Fruit fly (Drosophila melanogaster) whole organism, embryonic: ENCODE results near the gene Spt6.

Experiments used
- Ada2b ChIP-seq: fragments of 200-800 bp; sonication (Bioruptor generic); IDR thresholded peaks from 2 replicates; pipeline ENCODE4 v1.3.6; 2022; ENCODE audit warnings: missing biosample characterization, missing genetic modification characterization
- Adf1 ChIP-seq: fragments of 200-800 bp; sonication (Bioruptor generic); IDR thresholded peaks from 2 replicates; pipeline ENCODE4 v1.3.6; 2022; ENCODE audit warnings: missing biosample characterization, missing genetic modification characterization
- Atf6 ChIP-seq: fragments of 200-800 bp; sonication (Bioruptor generic); IDR thresholded peaks from 2 replicates; pipeline ENCODE4 v1.3.6; 2022; ENCODE audit warnings: missing biosample characterization, missing genetic modification characterization
- CG13624 ChIP-seq: fragments of 200-800 bp; sonication (Bioruptor generic); optimal IDR thresholded peaks from 2 replicates; lab custom pipeline; 2016; ENCODE audit warnings: missing biosample characterization, missing genetic modification characterization
- CG14965 ChIP-seq: fragments of 200-800 bp; sonication (Bioruptor generic); optimal IDR thresholded peaks from 2 replicates; lab custom pipeline; 2016; ENCODE audit warnings: missing biosample characterization, missing genetic modification characterization, borderline replicate concordance
- CG16779 ChIP-seq: fragments of 200-800 bp; sonication (Bioruptor generic); IDR thresholded peaks from 2 replicates; pipeline ENCODE4 v1.3.6; 2022; ENCODE audit warnings: missing biosample characterization, missing genetic modification characterization
- CG1832 ChIP-seq: fragments of 200-800 bp; sonication (Bioruptor generic); optimal IDR thresholded peaks from 2 replicates; lab custom pipeline; 2017; ENCODE audit warnings: missing biosample characterization, mild to moderate bottlenecking, missing genetic modification characterization, inconsistent platforms
- CG18619 ChIP-seq: fragments of 200-800 bp; sonication (Bioruptor generic); optimal IDR thresholded peaks from 3 replicates; lab custom pipeline; 2017; ENCODE audit warnings: missing biosample characterization, mild to moderate bottlenecking, missing genetic modification characterization
- CG2116 ChIP-seq: fragments of 200-800 bp; sonication (Bioruptor generic); optimal IDR thresholded peaks from 3 replicates; lab custom pipeline; 2018; ENCODE audit warnings: missing biosample characterization, mild to moderate bottlenecking, missing genetic modification characterization
- CG32532 ChIP-seq: fragments of 200-800 bp; sonication (Bioruptor generic); IDR thresholded peaks from 2 replicates; pipeline ENCODE4 v1.3.6; 2022; ENCODE audit warnings: missing biosample characterization, missing genetic modification characterization
- CG32772 ChIP-seq: fragments of 200-800 bp; sonication (Bioruptor generic); IDR thresholded peaks from 2 replicates; pipeline ENCODE4 v1.3.6; 2022; ENCODE audit warnings: missing biosample characterization, missing genetic modification characterization
- CG4617 ChIP-seq: fragments of 200-800 bp; sonication (Bioruptor generic); optimal IDR thresholded peaks from 3 replicates; lab custom pipeline; 2016; ENCODE audit warnings: missing biosample characterization, missing genetic modification characterization, borderline replicate concordance
- CG5953 ChIP-seq: fragments of 200-800 bp; sonication (Bioruptor generic); IDR thresholded peaks from 2 replicates; pipeline ENCODE4 v1.3.6; 2022; ENCODE audit warnings: missing biosample characterization, missing genetic modification characterization
- CG7357 ChIP-seq: fragments of 200-800 bp; sonication (Bioruptor generic); IDR thresholded peaks from 3 replicates; pipeline ENCODE4 v1.3.6; 2022; ENCODE audit warnings: missing biosample characterization, missing genetic modification characterization
- CG7372 ChIP-seq: fragments of 200-800 bp; sonication (Bioruptor generic); IDR thresholded peaks from 2 replicates; pipeline ENCODE4 v1.3.6; 2022; ENCODE audit warnings: missing biosample characterization, missing genetic modification characterization
- CG9609 ChIP-seq: fragments of 200-800 bp; sonication (Bioruptor generic); optimal IDR thresholded peaks from 3 replicates; lab custom pipeline; 2016; ENCODE audit warnings: missing biosample characterization, missing genetic modification characterization
- Chrac-16 ChIP-seq: fragments of 200-800 bp; sonication (Bioruptor generic); optimal IDR thresholded peaks from 3 replicates; lab custom pipeline; 2016; ENCODE audit warnings: missing biosample characterization, missing genetic modification characterization
- D19A ChIP-seq: fragments of 200-800 bp; optimal IDR thresholded peaks from 3 replicates; lab custom pipeline; 2019; ENCODE audit warnings: missing biosample characterization, mild to moderate bottlenecking, missing genetic modification characterization, moderate library complexity
- Deaf1 ChIP-seq: fragments of 200-800 bp; optimal IDR thresholded peaks from 3 replicates; lab custom pipeline; 2019; ENCODE audit warnings: missing biosample characterization, mild to moderate bottlenecking, missing genetic modification characterization, moderate library complexity
- Dll ChIP-seq: fragments of 200-800 bp; sonication (Bioruptor generic); IDR thresholded peaks from 4 replicates; pipeline ENCODE4 v1.3.6; 2022; ENCODE audit warnings: missing biosample characterization, missing genetic modification characterization; ENCODE audit not compliant: partially characterized antibody
- Eip74EF ChIP-seq, 2 experiments: fragments of 200-800 bp in 1 of 2; fragments of >200 bp in 1 of 2; sonication (Bioruptor generic) in 1 of 2; optimal IDR thresholded peaks; 2 replicates each; lab custom pipeline; 2017 to 2019; ENCODE audit warnings: missing biosample characterization in 2 of 2, missing genetic modification characterization in 2 of 2, mild to moderate bottlenecking in 1 of 2, moderate library complexity in 1 of 2
- GATAe ChIP-seq: fragments of 200-800 bp; sonication (Bioruptor generic); conservative IDR thresholded peaks from 2 replicates; pipeline ENCODE4 v1.3.6; 2022; ENCODE audit warnings: missing biosample characterization, missing genetic modification characterization
- H2.0 ChIP-seq: fragments of 200-800 bp; sonication (Bioruptor generic); IDR thresholded peaks from 2 replicates; pipeline ENCODE4 v1.3.6; 2022; ENCODE audit warnings: missing biosample characterization, missing genetic modification characterization
- HLHmδ ChIP-seq: fragments of 200-800 bp; sonication (Bioruptor generic); optimal IDR thresholded peaks from 2 replicates; lab custom pipeline; 2018; ENCODE audit warnings: missing biosample characterization, mild to moderate bottlenecking, missing genetic modification characterization, moderate library complexity
- Hey ChIP-seq: fragments of 200-800 bp; sonication (Bioruptor generic); optimal IDR thresholded peaks from 3 replicates; lab custom pipeline; 2018; ENCODE audit warnings: missing biosample characterization, mild to moderate bottlenecking, missing genetic modification characterization
- Hsf ChIP-seq: fragments of 200-800 bp; sonication (Bioruptor generic); optimal IDR thresholded peaks from 3 replicates; lab custom pipeline; 2016; ENCODE audit warnings: missing biosample characterization, missing genetic modification characterization
- PHDP ChIP-seq: fragments of 200-800 bp; sonication (Bioruptor generic); optimal IDR thresholded peaks from 3 replicates; lab custom pipeline; 2018; ENCODE audit warnings: missing biosample characterization, mild to moderate bottlenecking, missing genetic modification characterization, moderate library complexity
- Ptx1 ChIP-seq: fragments of 200-800 bp; sonication (Bioruptor generic); IDR thresholded peaks from 2 replicates; pipeline ENCODE4 v1.3.6; 2022; ENCODE audit warnings: missing biosample characterization, missing genetic modification characterization
- Scr ChIP-seq: fragments of 200-800 bp; sonication (Bioruptor generic); IDR thresholded peaks from 2 replicates; pipeline ENCODE4 v1.3.6; 2022; ENCODE audit warnings: missing biosample characterization, missing genetic modification characterization; ENCODE audit not compliant: partially characterized antibody
- Sin3A ChIP-seq: fragments of >200 bp; optimal IDR thresholded peaks from 2 replicates; lab custom pipeline; 2018
- Tbp ChIP-seq: fragments of >200 bp; optimal IDR thresholded peaks from 2 replicates; lab custom pipeline; 2018; ENCODE audit warnings: missing biosample characterization, missing genetic modification characterization
- amos ChIP-seq: fragments of 200-800 bp; sonication (Bioruptor generic); IDR thresholded peaks from 2 replicates; pipeline ENCODE4 v1.3.6; 2022; ENCODE audit warnings: missing biosample characterization, missing genetic modification characterization; ENCODE audit not compliant: partially characterized antibody
- bcd ChIP-seq: fragments of 200-800 bp; sonication (Bioruptor generic); optimal IDR thresholded peaks from 2 replicates; lab custom pipeline; 2017; ENCODE audit warnings: missing biosample characterization, mild to moderate bottlenecking, missing genetic modification characterization
- chinmo ChIP-seq: fragments of 200-800 bp; sonication (Bioruptor generic); IDR thresholded peaks from 4 replicates; pipeline ENCODE4 v1.3.6; 2022; ENCODE audit warnings: missing biosample characterization, missing genetic modification characterization; ENCODE audit not compliant: partially characterized antibody
- ci ChIP-seq: fragments of 200-800 bp; sonication (Bioruptor generic); IDR thresholded peaks from 3 replicates; pipeline ENCODE4 v1.3.6; 2022; ENCODE audit warnings: missing biosample characterization, missing genetic modification characterization
- dan ChIP-seq: fragments of 200-800 bp; sonication (Bioruptor generic); IDR thresholded peaks from 2 replicates; pipeline ENCODE4 v1.3.6; 2022; ENCODE audit warnings: missing biosample characterization, missing genetic modification characterization
- ems ChIP-seq: fragments of 200-800 bp; sonication (Bioruptor generic); optimal IDR thresholded peaks from 3 replicates; lab custom pipeline; 2016; ENCODE audit warnings: missing biosample characterization, missing genetic modification characterization
- gem ChIP-seq: fragments of 200-800 bp; sonication (Bioruptor generic); optimal IDR thresholded peaks from 2 replicates; lab custom pipeline; 2019; ENCODE audit warnings: missing biosample characterization, mild to moderate bottlenecking, missing genetic modification characterization, moderate library complexity
- gsb-n ChIP-seq: fragments of 200-800 bp; sonication (Bioruptor generic); optimal IDR thresholded peaks from 3 replicates; lab custom pipeline; 2018; ENCODE audit warnings: missing biosample characterization, mild to moderate bottlenecking, missing genetic modification characterization
- hb ChIP-seq: fragments of 200-800 bp; sonication (Bioruptor generic); IDR thresholded peaks from 3 replicates; pipeline ENCODE4 v1.3.6; 2022; ENCODE audit warnings: missing biosample characterization, missing genetic modification characterization; ENCODE audit not compliant: partially characterized antibody
- knrl ChIP-seq: fragments of 200-800 bp; sonication (Bioruptor generic); IDR thresholded peaks from 3 replicates; pipeline ENCODE4 v1.3.6; 2022; ENCODE audit warnings: missing biosample characterization, missing genetic modification characterization; ENCODE audit not compliant: partially characterized antibody
- pfk ChIP-seq: fragments of 200-800 bp; sonication (Bioruptor generic); optimal IDR thresholded peaks from 2 replicates; lab custom pipeline; 2018; ENCODE audit warnings: missing biosample characterization, mild to moderate bottlenecking, missing genetic modification characterization, moderate library complexity
- pita ChIP-seq: fragments of 200-800 bp; sonication (Bioruptor generic); optimal IDR thresholded peaks from 2 replicates; lab custom pipeline; 2017; ENCODE audit warnings: missing biosample characterization, mild to moderate bottlenecking, missing genetic modification characterization
- ranshi ChIP-seq: fragments of 200-800 bp; sonication (Bioruptor generic); IDR thresholded peaks from 2 replicates; pipeline ENCODE4 v1.3.6; 2022; ENCODE audit warnings: missing biosample characterization, missing genetic modification characterization
- rib ChIP-seq: fragments of 200-800 bp; sonication (Bioruptor generic); IDR thresholded peaks from 2 replicates; pipeline ENCODE4 v1.3.6; 2022; ENCODE audit warnings: missing biosample characterization, missing genetic modification characterization
- sd ChIP-seq: fragments of 200-800 bp; sonication (Bioruptor generic); optimal IDR thresholded peaks from 3 replicates; lab custom pipeline; 2018; ENCODE audit warnings: missing biosample characterization, mild to moderate bottlenecking, missing genetic modification characterization, moderate library complexity
- tll ChIP-seq, 2 experiments: fragments of 200-800 bp in 1 of 2; fragments of >200 bp in 1 of 2; sonication (Bioruptor generic) in 1 of 2; optimal IDR thresholded peaks; 2 replicates each; lab custom pipeline; 2017 to 2019; ENCODE audit warnings: missing biosample characterization in 2 of 2, missing genetic modification characterization in 2 of 2, mild to moderate bottlenecking in 1 of 2, moderate library complexity in 1 of 2

Spt6 gene

dm6 chrX:6224225-6225190 lies 43.1 kb upstream of the Spt6 start, which contains the start of gene sqh (continued):
- peak; percentile 26 for TF ChIP-seq CG4617 (GFP tag; lab: Kevin White, UChicago)
- TF ChIP-seq Adf1 = peak; percentile 64
- TF ChIP-seq ranshi (GFP tag; lab: Robert Waterston, UW) = peak; percentile 83
- TF ChIP-seq CG32772 (GFP tag; lab: Robert Waterston, UW) = peak; percentile 87
- TF ChIP-seq Atf6 (GFP tag; lab: Robert Waterston, UW) = peak; percentile 94
- no peak for TF ChIP-seq Dll (GFP tag; lab: Robert Waterston, UW)
- TF ChIP-seq GATAe (GFP tag; lab: Robert Waterston, UW) = peak; percentile 83
- TF ChIP-seq bcd (GFP tag; lab: Kevin White, UChicago) = peak; percentile 92
- TF ChIP-seq amos = peak; percentile 8; the same call in 1 of the 2 replicates
- peak; percentile 87 for TF ChIP-seq CG7372 (GFP tag; lab: Robert Waterston, UW)
- TF ChIP-seq CG18619 (GFP tag; lab: Kevin White, UChicago) = peak; percentile 93
- TF ChIP-seq pita (GFP tag; lab: Kevin White, UChicago) = no peak
- TF ChIP-seq Deaf1 (tag; lab: Kevin White, UChicago) = peak; percentile 55
- TF ChIP-seq hb (GFP tag; lab: Robert Waterston, UW) = no peak
- no peak for TF ChIP-seq Sin3A
- peak; percentile 37 for TF ChIP-seq CG13624
- no peak for TF ChIP-seq CG1832 (GFP tag; lab: Kevin White, UChicago)
- TF ChIP-seq tll (GFP tag; optimal IDR thresholded peaks at IDR 0.05; lab: Kevin White, UChicago) = peak in 1 of 2 experiments; percentile 8
- TF ChIP-seq gem (tag; lab: Kevin White, UChicago) = peak; percentile 92
- TF ChIP-seq CG16779 = peak; percentile 60; the same call in 1 of the 2 replicates
- TF ChIP-seq CG2116 (GFP tag; lab: Kevin White, UChicago) = peak; percentile 56
- peak; percentile 79 for TF ChIP-seq gsb-n
- peak; percentile 82 for TF ChIP-seq Chrac-16
- TF ChIP-seq knrl (GFP tag; lab: Robert Waterston, UW) = 0 out of 3 replicates have a peak, but pooled peaks have one; percentile 15
- TF ChIP-seq ems (GFP tag; lab: Kevin White, UChicago) = peak; percentile 60
- TF ChIP-seq chinmo (GFP tag; lab: Robert Waterston, UW) = peak; percentile 77; the same call in 1 of the 4 replicates
- TF ChIP-seq CG5953 = peak; percentile 77
- no peak for TF ChIP-seq CG9609 (GFP tag; lab: Kevin White, UChicago)
- no peak for TF ChIP-seq CG14965 (GFP tag; lab: Kevin White, UChicago)
- TF ChIP-seq ci (GFP tag; lab: Robert Waterston, UW) = peak; percentile 88
- TF ChIP-seq Eip74EF (GFP tag; optimal IDR thresholded peaks at IDR 0.05; lab: Kevin White, UChicago) = peak in 1 of 2 experiments; percentile 88
- no peak for TF ChIP-seq Hey (tag; lab: Kevin White, UChicago)
- peak; percentile 94 for TF ChIP-seq Ptx1
- TF ChIP-seq PHDP (tag; lab: Kevin White, UChicago) = peak; percentile 88
- TF ChIP-seq dan (GFP tag; lab: Robert Waterston, UW) = peak; percentile 59; the same call in 1 of the 2 replicates
- no peak for TF ChIP-seq pfk (GFP tag; lab: Kevin White, UChicago)
- peak; percentile 84 for TF ChIP-seq CG7357
- peak; percentile 83 for TF ChIP-seq D19A (tag; lab: Kevin White, UChicago)
- no peak for TF ChIP-seq Scr (GFP tag; lab: Robert Waterston, UW)
- TF ChIP-seq sd = peak; percentile 86
- no peak for TF ChIP-seq Tbp (GFP tag; lab: Kevin White, UChicago)
- TF ChIP-seq Ada2b = peak; percentile 87
- peak; percentile 83; the same call in 1 of the 2 replicates for TF ChIP-seq rib
- peak; percentile 76 for TF ChIP-seq Hsf (GFP tag; lab: Kevin White, UChicago)
- TF ChIP-seq HLHmδ (GFP tag; lab: Kevin White, UChicago) = no peak
- peak; percentile 84 for TF ChIP-seq H2.0 (GFP tag; lab: Robert Waterston, UW)
- TF ChIP-seq CG32532 = peak; percentile 92
